Fruit fly (Drosophila melanogaster) whole organism, adult: Measurements from ENCODE around the gene CG6398.

Experiments
- CG11617 ChIP-seq: fragments of 200-800 bp; sonication (Bioruptor generic); optimal IDR thresholded peaks from 2 replicates; lab custom pipeline; 2017; ENCODE audit warnings: mild to moderate bottlenecking, missing biosample characterization, missing genetic modification reagents, missing genetic modification characterization
- CG12768 ChIP-seq: fragments of 200-800 bp; sonication (Bioruptor generic); optimal IDR thresholded peaks from 2 replicates; lab custom pipeline; 2017; ENCODE audit warnings: missing biosample characterization, missing genetic modification characterization, mild to moderate bottlenecking, moderate library complexity, missing genetic modification reagents
- CG14711 ChIP-seq: fragments of 200-800 bp; sonication (Bioruptor generic); optimal IDR thresholded peaks from 2 replicates; lab custom pipeline; 2018; ENCODE audit warnings: missing biosample characterization, mild to moderate bottlenecking, missing genetic modification characterization, moderate library complexity
- CG1620 ChIP-seq: fragments of 200-800 bp; sonication (Bioruptor generic); optimal IDR thresholded peaks from 2 replicates; lab custom pipeline; 2016; ENCODE audit warnings: missing biosample characterization, missing genetic modification characterization
- CG33017 ChIP-seq: fragments of 200-800 bp; sonication (Bioruptor generic); optimal IDR thresholded peaks from 2 replicates; lab custom pipeline; 2018; ENCODE audit warnings: missing biosample characterization, mild to moderate bottlenecking, missing genetic modification characterization, moderate library complexity
- CG5204 ChIP-seq: fragments of 200-800 bp; sonication (Bioruptor generic); optimal IDR thresholded peaks from 2 replicates; lab custom pipeline; 2016; ENCODE audit warnings: missing biosample characterization, missing genetic modification characterization
- CG7045 ChIP-seq: fragments of 200-800 bp; sonication (Bioruptor generic); optimal IDR thresholded peaks from 2 replicates; lab custom pipeline; 2017; ENCODE audit warnings: missing biosample characterization, mild to moderate bottlenecking, missing genetic modification characterization
- CG7101 ChIP-seq: fragments of 200-800 bp; sonication (Bioruptor generic); optimal IDR thresholded peaks from 2 replicates; lab custom pipeline; 2018; ENCODE audit warnings: missing biosample characterization, mild to moderate bottlenecking, missing genetic modification characterization, moderate library complexity
- Clk ChIP-seq: fragments of 200-800 bp; sonication (Bioruptor generic); optimal IDR thresholded peaks from 2 replicates; lab custom pipeline; 2017; ENCODE audit warnings: missing biosample characterization, missing genetic modification characterization
- Crg-1 ChIP-seq: fragments of 200-800 bp; sonication (Bioruptor generic); optimal IDR thresholded peaks from 2 replicates; lab custom pipeline; 2016; ENCODE audit warnings: missing biosample characterization, missing genetic modification characterization
- Hr96 ChIP-seq: fragments of 200-800 bp; sonication (Bioruptor generic); optimal IDR thresholded peaks from 2 replicates; lab custom pipeline; 2016; ENCODE audit warnings: missing biosample characterization, missing genetic modification characterization
- Mnt ChIP-seq: fragments of 200-800 bp; sonication (Bioruptor generic); optimal IDR thresholded peaks from 2 replicates; lab custom pipeline; 2016; ENCODE audit warnings: missing biosample characterization, mild to moderate bottlenecking, missing genetic modification characterization
- bab1 ChIP-seq: fragments of 200-800 bp; sonication (Bioruptor generic); optimal IDR thresholded peaks from 3 replicates; lab custom pipeline; 2019; ENCODE audit warnings: missing biosample characterization, mild to moderate bottlenecking, missing genetic modification characterization, moderate library complexity
- cic ChIP-seq: fragments of 200-800 bp; sonication (Bioruptor generic); optimal IDR thresholded peaks from 2 replicates; lab custom pipeline; 2017; ENCODE audit warnings: missing biosample characterization, mild to moderate bottlenecking, missing genetic modification characterization, moderate library complexity
- cnc ChIP-seq, 2 experiments: fragments of >200 bp; optimal IDR thresholded peaks; 2 replicates each; lab custom pipeline; 2017
- kay ChIP-seq: fragments of 200-800 bp; sonication (Bioruptor generic); peaks from one replicate; lab custom pipeline; 2016; ENCODE audit warnings: missing biosample characterization, missing genetic modification characterization, borderline replicate concordance
- ovo ChIP-seq: fragments of 200-800 bp; sonication (Bioruptor generic); optimal IDR thresholded peaks from 2 replicates; lab custom pipeline; 2016; ENCODE audit warnings: missing biosample characterization, missing genetic modification characterization
- pad ChIP-seq: fragments of 200-800 bp; sonication (Bioruptor generic); optimal IDR thresholded peaks from 3 replicates; lab custom pipeline; 2017; ENCODE audit warnings: missing biosample characterization, missing genetic modification characterization, mild to moderate bottlenecking, moderate library complexity, missing genetic modification reagents
- tj ChIP-seq: fragments of 200-800 bp; sonication (Bioruptor generic); optimal IDR thresholded peaks from 3 replicates; lab custom pipeline; 2017; ENCODE audit warnings: missing biosample characterization, mild to moderate bottlenecking, missing genetic modification characterization, moderate library complexity
- toe ChIP-seq: fragments of 200-800 bp; sonication (Bioruptor generic); optimal IDR thresholded peaks from 2 replicates; lab custom pipeline; 2016; ENCODE audit warnings: missing biosample characterization, missing genetic modification characterization

CG6398 gene

DNA sequence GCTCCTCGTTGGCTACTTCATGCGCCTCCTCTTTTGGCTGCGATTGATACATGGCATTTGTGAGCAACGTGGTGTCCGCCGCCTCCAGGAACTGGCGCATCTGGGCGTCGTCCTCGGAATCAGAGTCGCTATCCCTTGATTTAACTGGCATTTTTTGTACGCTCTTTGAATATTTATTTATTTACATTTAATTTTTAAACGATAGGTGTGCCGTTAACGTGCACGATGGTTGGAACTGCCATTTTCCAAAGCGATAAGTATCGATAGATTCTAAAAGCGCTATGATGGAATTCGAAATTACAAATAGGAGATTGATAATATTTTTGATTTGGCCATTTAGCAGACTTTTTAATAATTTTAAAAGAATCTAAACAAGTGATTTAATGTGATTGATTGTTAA lies 21.8 kb downstream of the CG6398 start, which contains the start of gene CG32554:
TSS of gene CG32554 (minus strand) at position 229 of the 400 bp plus-strand sequence.
- TF ChIP-seq CG7101 (tag; lab: Kevin White, UChicago) (no peak), bab1 (GFP tag; lab: Kevin White, UChicago) (peak; percentile 6), Clk (GFP tag; lab: Kevin White, UChicago) (no peak), ovo (GFP tag; lab: Kevin White, UChicago) (no peak), pad (no peak), tj (GFP tag; lab: Kevin White, UChicago) (no peak), CG1620 (GFP tag; lab: Kevin White, UChicago) (no peak), Hr96 (GFP tag; lab: Kevin White, UChicago) (no peak)

DNA sequence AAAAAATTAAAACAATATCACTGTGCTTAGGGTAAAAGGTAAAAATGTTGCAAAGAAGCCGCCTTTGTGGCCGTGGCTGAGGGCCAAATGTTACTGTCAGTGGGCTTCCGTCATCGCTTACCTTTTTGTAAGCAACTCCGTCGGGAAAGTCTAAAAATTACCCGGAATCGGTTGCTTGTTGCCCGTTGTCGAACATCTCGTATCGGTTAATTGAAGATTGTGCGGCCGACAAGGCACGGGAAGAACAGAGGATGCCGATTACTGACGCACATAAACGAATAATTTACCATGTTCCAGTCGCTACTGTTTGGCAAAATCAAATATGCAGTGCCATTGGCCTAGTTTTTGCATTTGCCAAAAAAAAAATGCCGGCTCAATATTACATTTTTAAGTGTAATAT lies 25.4 kb downstream of the CG6398 start, which contains the start of gene Mco4:
TSS of gene Mco4 (minus strand) at position 101 of the 400 bp plus-strand sequence.
- TF ChIP-seq ovo (GFP tag; lab: Kevin White, UChicago) (no peak), Mnt (GFP tag; lab: Kevin White, UChicago) (no peak), Crg-1 (GFP tag; lab: Kevin White, UChicago) (no peak), CG14711 (tag; lab: Kevin White, UChicago) (no peak), CG11617 (no peak), tj (GFP tag; lab: Kevin White, UChicago) (no peak), toe (no peak), Clk (GFP tag; lab: Kevin White, UChicago) (no peak), CG12768 (GFP tag; lab: Kevin White, UChicago) (no peak), CG7101 (tag; lab: Kevin White, UChicago) (no peak), CG7045 (GFP tag; lab: Kevin White, UChicago) (no peak), CG1620 (GFP tag; lab: Kevin White, UChicago) (no peak), cic (GFP tag; lab: Kevin White, UChicago) (no peak), Hr96 (GFP tag; lab: Kevin White, UChicago) (no peak), kay (GFP tag; lab: Kevin White, UChicago) (no peak), CG5204 (GFP tag; lab: Kevin White, UChicago) (no peak), pad (no peak)

DNA sequence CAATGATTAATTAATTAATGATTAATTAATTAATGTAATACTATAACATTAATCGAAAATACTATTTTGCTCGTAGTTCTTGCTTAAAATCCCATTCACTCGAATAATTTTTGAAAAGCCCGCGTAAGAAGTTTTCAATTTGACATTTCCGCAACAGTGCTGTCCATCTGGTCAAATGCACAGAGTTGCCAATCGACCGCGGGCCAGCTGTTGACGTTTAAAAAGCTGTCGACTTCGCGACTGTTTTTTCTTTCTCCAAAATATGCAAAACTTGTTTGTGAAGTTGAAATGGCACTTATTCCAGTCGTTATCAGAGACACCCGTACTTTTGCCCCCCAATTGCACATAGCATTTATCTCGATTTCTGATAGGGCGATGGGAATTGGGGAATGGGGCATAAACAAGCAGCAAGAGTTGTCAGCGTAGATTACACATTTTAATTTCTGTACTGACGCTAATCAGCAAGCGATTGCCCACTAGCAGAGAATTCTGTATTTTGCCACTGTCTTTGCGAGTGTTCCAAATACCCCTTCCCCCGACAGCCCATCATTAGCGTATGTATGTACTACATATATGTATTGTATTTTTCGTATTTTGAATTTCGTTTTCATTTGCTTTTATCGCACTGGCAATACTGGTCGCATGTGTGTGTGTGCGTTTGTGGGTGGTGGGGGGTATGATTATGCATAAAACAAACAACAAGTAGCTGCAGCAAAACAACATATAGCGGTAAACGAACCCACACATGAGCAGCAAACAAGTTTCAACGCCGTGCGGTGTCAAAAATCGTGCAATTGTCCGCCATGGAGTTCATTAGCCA lies 26.0 kb downstream of the CG6398 start, which contains the start of gene Srx:
TSS of gene Srx (plus strand) at position 517 of the 820 bp plus-strand sequence.
- TF ChIP-seq ovo (GFP tag; lab: Kevin White, UChicago) (peak; percentile 34), CG7045 (GFP tag; lab: Kevin White, UChicago) (no peak), CG12768 (GFP tag; lab: Kevin White, UChicago) (no peak), Crg-1 (GFP tag; lab: Kevin White, UChicago) (no peak), CG14711 (tag; lab: Kevin White, UChicago) (peak; percentile 89), Mnt (GFP tag; lab: Kevin White, UChicago) (peak; percentile 59), cic (GFP tag; lab: Kevin White, UChicago) (peak; percentile 45), CG5204 (GFP tag; lab: Kevin White, UChicago) (no peak), CG1620 (GFP tag; lab: Kevin White, UChicago) (peak; percentile 54), CG11617 (peak; percentile 60), pad (peak; percentile 51), bab1 (GFP tag; lab: Kevin White, UChicago) (peak; percentile 25), CG33017 (no peak), Clk (GFP tag; lab: Kevin White, UChicago) (no peak), Hr96 (GFP tag; lab: Kevin White, UChicago) (no peak), toe (peak; percentile 64), CG7101 (tag; lab: Kevin White, UChicago) (peak; percentile 35), tj (GFP tag; lab: Kevin White, UChicago) (peak; percentile 49), kay (GFP tag; lab: Kevin White, UChicago) (no peak), cnc (optimal IDR thresholded peaks at IDR 0.05; lab: Kevin White, UChicago) (no peak)

DNA sequence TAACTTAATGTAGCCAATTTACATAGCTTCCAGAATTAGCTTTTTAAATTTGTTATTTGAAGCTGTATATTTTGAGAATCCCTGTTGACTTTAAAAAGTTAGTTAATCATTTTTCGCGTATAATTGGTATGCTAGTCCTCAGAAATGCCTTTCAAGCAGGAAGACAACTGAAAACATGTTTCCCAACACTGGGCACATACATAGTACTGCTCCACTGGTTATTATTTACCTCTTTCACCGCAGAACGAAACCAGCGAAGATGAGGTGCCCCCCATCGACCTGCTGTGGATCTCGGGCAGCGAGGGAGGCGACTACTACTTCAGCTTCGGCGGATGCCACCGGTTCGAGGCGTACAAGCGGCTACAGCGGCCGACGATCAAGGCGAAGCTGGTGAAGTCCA lies 27.2 kb downstream of the CG6398 start:
- TF ChIP-seq CG5204 (GFP tag; lab: Kevin White, UChicago) (no peak), CG7045 (GFP tag; lab: Kevin White, UChicago) (no peak), CG7101 (tag; lab: Kevin White, UChicago) (no peak), pad (no peak), ovo (GFP tag; lab: Kevin White, UChicago) (no peak), Mnt (GFP tag; lab: Kevin White, UChicago) (no peak), CG33017 (no peak), Crg-1 (GFP tag; lab: Kevin White, UChicago) (no peak), CG12768 (GFP tag; lab: Kevin White, UChicago) (no peak), CG1620 (GFP tag; lab: Kevin White, UChicago) (no peak), Clk (GFP tag; lab: Kevin White, UChicago) (no peak), toe (no peak), Hr96 (GFP tag; lab: Kevin White, UChicago) (no peak), CG14711 (tag; lab: Kevin White, UChicago) (no peak), CG11617 (no peak), kay (GFP tag; lab: Kevin White, UChicago) (no peak), tj (GFP tag; lab: Kevin White, UChicago) (no peak), bab1 (GFP tag; lab: Kevin White, UChicago) (no peak)

DNA sequence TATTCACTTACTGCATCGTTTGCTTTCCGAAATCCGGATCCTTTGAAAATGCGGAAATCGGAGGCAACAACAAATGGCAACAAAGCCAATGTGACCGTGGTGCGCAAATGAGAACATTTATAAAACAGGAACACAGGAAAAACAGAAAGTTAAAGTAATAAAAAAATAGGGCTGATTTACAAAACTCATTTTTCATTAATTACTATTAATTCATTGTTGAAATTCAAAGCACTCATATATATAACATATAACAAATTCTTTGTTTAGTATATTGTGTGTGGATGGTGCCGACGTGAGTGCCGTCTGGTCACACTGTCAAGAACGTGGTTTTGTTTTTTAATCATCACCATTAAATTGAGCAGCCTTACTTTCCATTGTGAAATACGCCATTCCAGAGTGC lies 30.1 kb downstream of the CG6398 start, which contains the start of the genes Arp8 and CG6769:
TSS of gene Arp8 (minus strand) at position 90 of the 400 bp plus-strand sequence.
TSS of gene CG6769 (plus strand) at position 292 of the 400 bp plus-strand sequence.
- TF ChIP-seq tj (GFP tag; lab: Kevin White, UChicago) (peak; percentile 6), bab1 (GFP tag; lab: Kevin White, UChicago) (peak; percentile 10), Crg-1 (GFP tag; lab: Kevin White, UChicago) (peak; percentile 7), CG5204 (GFP tag; lab: Kevin White, UChicago) (no peak), CG11617 (peak; percentile 54), ovo (GFP tag; lab: Kevin White, UChicago) (no peak), cnc (optimal IDR thresholded peaks at IDR 0.05; lab: Kevin White, UChicago) (no peak), CG7101 (tag; lab: Kevin White, UChicago) (peak; percentile 48), toe (peak; percentile 22), Mnt (GFP tag; lab: Kevin White, UChicago) (peak; percentile 89), CG1620 (GFP tag; lab: Kevin White, UChicago) (peak; percentile 29), CG14711 (tag; lab: Kevin White, UChicago) (peak; percentile 54)
